Worm (Caenorhabditis elegans) whole organism, young adult: ENCODE data around the gene col-183.

Experiments
- C17E4.6 ChIP-seq: fragments of 200-800 bp; sonication (Bioruptor generic); IDR thresholded peaks from 2 replicates; pipeline ENCODE4 v1.3.6; 2022; ENCODE audit warnings: missing genetic modification reagents, missing genetic modification characterization, missing compliant biosample characterization
- F23B12.7 ChIP-seq: sonication (generic microtip); optimal IDR thresholded peaks from 2 replicates; lab custom pipeline; 2017; ENCODE audit warnings: missing genetic modification characterization, mild to moderate bottlenecking, missing compliant biosample characterization, antibody characterized with exemption, moderate library complexity; ENCODE audit not compliant: insufficient read depth
- F37B4.10 ChIP-seq: fragments of 200-800 bp; sonication (Bioruptor generic); IDR thresholded peaks from 2 replicates; pipeline ENCODE4 v1.3.6; 2022; ENCODE audit warnings: missing genetic modification characterization, missing compliant biosample characterization
- F49E8.2 ChIP-seq: sonication (generic microtip); optimal IDR thresholded peaks from 3 replicates; lab custom pipeline; 2017; ENCODE audit warnings: missing genetic modification characterization, mild to moderate bottlenecking, missing compliant biosample characterization, antibody characterized with exemption, moderate library complexity; ENCODE audit not compliant: insufficient read depth
- F52B5.7 ChIP-seq: sonication (generic microtip); optimal IDR thresholded peaks from 2 replicates; lab custom pipeline; 2016; ENCODE audit warnings: mild to moderate bottlenecking, missing genetic modification characterization, missing compliant biosample characterization
- F55B11.4 ChIP-seq: sonication (generic microtip); optimal IDR thresholded peaks from 2 replicates; lab custom pipeline; 2016; ENCODE audit warnings: missing compliant biosample characterization, missing genetic modification characterization, borderline replicate concordance; ENCODE audit not compliant: insufficient read depth
- T26A5.8 ChIP-seq: sonication (generic microtip); optimal IDR thresholded peaks from 2 replicates; lab custom pipeline; 2016; ENCODE audit warnings: missing genetic modification characterization, missing compliant biosample characterization
- Y53F4B.3 ChIP-seq: fragments of 200-800 bp; sonication (Bioruptor generic); IDR thresholded peaks from 2 replicates; pipeline ENCODE4 v1.3.6; 2022; ENCODE audit warnings: missing genetic modification reagents, missing genetic modification characterization, missing compliant biosample characterization
- Y95B8A.8 ChIP-seq: fragments of 200-800 bp; sonication (Bioruptor generic); IDR thresholded peaks from 2 replicates; pipeline ENCODE4 v1.3.6; 2022; ENCODE audit warnings: missing genetic modification reagents, missing genetic modification characterization, missing compliant biosample characterization
- ZK185.1 ChIP-seq: sonication (generic microtip); optimal IDR thresholded peaks from 2 replicates; lab custom pipeline; 2016; ENCODE audit warnings: mild to moderate bottlenecking, missing genetic modification characterization, missing compliant biosample characterization; ENCODE audit not compliant: poor library complexity, severe bottlenecking
- aptf-2 ChIP-seq: fragments of 200-800 bp; sonication (Bioruptor generic); conservative IDR thresholded peaks from 2 replicates; pipeline ENCODE4 v1.3.6; 2022; ENCODE audit warnings: missing genetic modification reagents, missing genetic modification characterization, missing compliant biosample characterization
- atf-7 ChIP-seq: sonication (generic microtip); optimal IDR thresholded peaks from 2 replicates; lab custom pipeline; 2017; ENCODE audit warnings: mild to moderate bottlenecking, missing genetic modification characterization, missing compliant biosample characterization
- ceh-91 ChIP-seq: fragments of 200-800 bp; sonication (Bioruptor generic); IDR thresholded peaks from 2 replicates; pipeline ENCODE4 v1.3.6; 2022; ENCODE audit warnings: missing genetic modification reagents, missing genetic modification characterization, missing compliant biosample characterization
- chd-7 ChIP-seq: sonication (generic microtip); optimal IDR thresholded peaks from 2 replicates; lab custom pipeline; 2016; ENCODE audit warnings: mild to moderate bottlenecking, missing genetic modification characterization, moderate library complexity, missing compliant biosample characterization
- dox-1 ChIP-seq: fragments of 200-800 bp; sonication (Bioruptor generic); IDR thresholded peaks from 2 replicates; pipeline ENCODE4 v1.3.6; 2022; ENCODE audit warnings: missing genetic modification reagents, missing genetic modification characterization, missing compliant biosample characterization
- dpff-1 ChIP-seq: sonication (generic microtip); optimal IDR thresholded peaks from 2 replicates; lab custom pipeline; 2017; ENCODE audit warnings: mild to moderate bottlenecking, missing genetic modification characterization, missing compliant biosample characterization
- egl-18 ChIP-seq: fragments of 200-800 bp; sonication (Bioruptor generic); IDR thresholded peaks from 2 replicates; pipeline ENCODE4 v1.3.6; 2022; ENCODE audit warnings: missing genetic modification reagents, missing genetic modification characterization, missing compliant biosample characterization
- egl-44 ChIP-seq: fragments of 200-800 bp; sonication (Bioruptor generic); IDR thresholded peaks from 2 replicates; pipeline ENCODE4 v1.3.6; 2022; ENCODE audit warnings: missing genetic modification reagents, missing genetic modification characterization, missing compliant biosample characterization
- ekl-4 ChIP-seq: fragments of 200-800 bp; sonication (Bioruptor generic); IDR thresholded peaks from 2 replicates; pipeline ENCODE4 v1.3.6; 2022; ENCODE audit warnings: missing genetic modification reagents, missing genetic modification characterization, missing compliant biosample characterization
- ets-4 ChIP-seq: fragments of 200-800 bp; sonication (Bioruptor generic); optimal IDR thresholded peaks from 2 replicates; lab custom pipeline; 2018; ENCODE audit warnings: mild to moderate bottlenecking, missing genetic modification characterization, missing compliant biosample characterization
- him-1 ChIP-seq: sonication (generic microtip); optimal IDR thresholded peaks from 2 replicates; lab custom pipeline; 2016; ENCODE audit warnings: missing genotype, missing genetic modification reagents, missing genetic modification characterization, missing compliant biosample characterization
- hlh-12 ChIP-seq: sonication (generic microtip); optimal IDR thresholded peaks from 2 replicates; lab custom pipeline; 2016; ENCODE audit warnings: missing genetic modification characterization, missing compliant biosample characterization
- hmg-1.2 ChIP-seq: fragments of 200-800 bp; sonication (Bioruptor generic); IDR thresholded peaks from 2 replicates; pipeline ENCODE4 v1.3.6; 2022; ENCODE audit warnings: missing genetic modification reagents, missing genetic modification characterization, missing compliant biosample characterization
- hsf-1 ChIP-seq: fragments of 200-800 bp; sonication (Bioruptor generic); IDR thresholded peaks from 2 replicates; pipeline ENCODE4 v1.3.6; 2022; ENCODE audit warnings: missing genetic modification reagents, missing genetic modification characterization, missing compliant biosample characterization
- let-607 ChIP-seq, 2 experiments: fragments of 200-800 bp in 1 of 2; sonication (Bioruptor generic) in 1 of 2; sonication (generic microtip) in 1 of 2; optimal IDR thresholded peaks; 2 replicates each; lab custom pipeline; 2016 to 2018; ENCODE audit warnings: mild to moderate bottlenecking in 2 of 2, missing compliant biosample characterization in 2 of 2, missing genetic modification characterization in 2 of 2, moderate library complexity in 2 of 2, missing genotype in 1 of 2
- lin-40 ChIP-seq: sonication (generic microtip); optimal IDR thresholded peaks from 2 replicates; lab custom pipeline; 2016; ENCODE audit warnings: missing genetic modification characterization, mild to moderate bottlenecking, missing compliant biosample characterization, missing genotype, missing genetic modification reagents
- madf-10 ChIP-seq: sonication (generic microtip); optimal IDR thresholded peaks from 2 replicates; lab custom pipeline; 2016; ENCODE audit warnings: mild to moderate bottlenecking, missing genetic modification characterization, missing compliant biosample characterization
- madf-6 ChIP-seq: fragments of 200-800 bp; sonication (Bioruptor generic); IDR thresholded peaks from 2 replicates; pipeline ENCODE4 v1.3.6; 2022; ENCODE audit warnings: missing genetic modification reagents, missing genetic modification characterization, missing compliant biosample characterization
- mcd-1 ChIP-seq: fragments of 200-800 bp; sonication (Bioruptor generic); IDR thresholded peaks from 2 replicates; pipeline ENCODE4 v1.3.6; 2022; ENCODE audit warnings: missing genetic modification reagents, missing genetic modification characterization, missing compliant biosample characterization
- mel-28 ChIP-seq: sonication (generic microtip); optimal IDR thresholded peaks from 2 replicates; lab custom pipeline; 2016; ENCODE audit warnings: borderline replicate concordance, mild to moderate bottlenecking, missing genetic modification characterization, missing compliant biosample characterization
- nfyb-1 ChIP-seq: fragments of 200-800 bp; sonication (Bioruptor generic); IDR thresholded peaks from 2 replicates; pipeline ENCODE4 v1.3.6; 2022; ENCODE audit warnings: missing genetic modification reagents, missing genetic modification characterization, missing compliant biosample characterization
- nhr-80 ChIP-seq: sonication (generic microtip); optimal IDR thresholded peaks from 2 replicates; lab custom pipeline; 2016; ENCODE audit warnings: missing genetic modification characterization, missing compliant biosample characterization
- snpc-1.1 ChIP-seq: sonication (generic microtip); optimal IDR thresholded peaks from 2 replicates; lab custom pipeline; 2017; ENCODE audit warnings: missing genetic modification characterization, mild to moderate bottlenecking, missing compliant biosample characterization, antibody characterized with exemption, moderate library complexity, missing genotype, missing genetic modification reagents; ENCODE audit not compliant: insufficient read depth
- somi-1 ChIP-seq: fragments of 200-800 bp; sonication (Bioruptor generic); optimal IDR thresholded peaks from 2 replicates; lab custom pipeline; 2018; ENCODE audit warnings: mild to moderate bottlenecking, missing genetic modification characterization, missing compliant biosample characterization
- tbp1 ChIP-seq: fragments of 200-800 bp; sonication (Bioruptor generic); optimal IDR thresholded peaks from 2 replicates; lab custom pipeline; 2018; ENCODE audit warnings: mild to moderate bottlenecking, missing genetic modification characterization, missing compliant biosample characterization
- tbx-9 ChIP-seq: sonication (generic microtip); optimal IDR thresholded peaks from 2 replicates; lab custom pipeline; 2016; ENCODE audit warnings: borderline replicate concordance, missing genetic modification characterization, inconsistent platforms, missing compliant biosample characterization
- tlf-1 ChIP-seq: fragments of 200-800 bp; sonication (Bioruptor generic); optimal IDR thresholded peaks from 2 replicates; lab custom pipeline; 2018; ENCODE audit warnings: mild to moderate bottlenecking, missing genetic modification characterization, missing compliant biosample characterization
- unc-62 ChIP-seq: fragments of 150-350 bp; optimal IDR thresholded peaks from 2 replicates; lab custom pipeline; 2014; ENCODE audit warnings: missing biosample characterization, missing genetic modification reagents, missing genetic modification characterization
- zfh-2 ChIP-seq: fragments of 200-800 bp; sonication (Bioruptor generic); conservative IDR thresholded peaks from 2 replicates; pipeline ENCODE4 v1.3.6; 2022; ENCODE audit warnings: missing genetic modification reagents, missing genetic modification characterization, missing compliant biosample characterization
- ztf-18 ChIP-seq: sonication (generic microtip); optimal IDR thresholded peaks from 2 replicates; lab custom pipeline; 2016; ENCODE audit warnings: missing genotype, mild to moderate bottlenecking, missing genetic modification characterization, missing compliant biosample characterization
- ztf-22 ChIP-seq: fragments of 200-800 bp; sonication (Bioruptor generic); optimal IDR thresholded peaks from 2 replicates; lab custom pipeline; 2018; ENCODE audit warnings: mild to moderate bottlenecking, missing genetic modification characterization, moderate library complexity, missing compliant biosample characterization
- ztf-26 ChIP-seq: sonication (generic microtip); optimal IDR thresholded peaks from 2 replicates; lab custom pipeline; 2017; ENCODE audit warnings: missing genetic modification characterization, missing compliant biosample characterization
- ztf-3 ChIP-seq: fragments of 200-800 bp; sonication (Bioruptor generic); optimal IDR thresholded peaks from 2 replicates; lab custom pipeline; 2018; ENCODE audit warnings: mild to moderate bottlenecking, missing genetic modification characterization, missing compliant biosample characterization

col-183 gene

DNA sequence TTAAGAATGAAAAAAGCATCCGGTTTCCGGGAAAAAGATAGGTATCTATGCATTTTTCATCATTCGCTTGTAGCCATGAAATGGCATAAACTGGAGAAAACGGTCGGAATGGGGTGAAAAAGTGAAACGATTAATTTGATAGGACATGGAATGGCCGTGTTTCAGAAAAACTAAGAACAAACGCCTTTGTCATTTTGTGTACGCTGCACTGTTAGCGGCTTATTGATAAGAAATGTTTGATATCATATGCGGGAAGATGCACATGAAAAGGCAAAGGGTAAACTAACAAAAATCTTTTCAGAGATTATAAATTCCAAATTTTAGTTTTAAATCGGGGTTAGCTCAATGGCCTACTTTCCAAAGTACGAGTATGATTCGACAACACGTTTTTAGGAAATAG lies 46.5 kb downstream of the col-183 start:
- no peak for TF ChIP-seq ekl-4
- TF ChIP-seq Y95B8A.8, result no peak
- no peak for TF ChIP-seq hsf-1
- no peak for TF ChIP-seq egl-18 (GFP tag; lab: Robert Waterston, UW)
- TF ChIP-seq nhr-80 (tag; lab: Kevin White, UChicago), result peak; percentile 80
- no peak for TF ChIP-seq dpff-1 (tag; lab: Kevin White, UChicago)
- TF ChIP-seq tlf-1 (GFP tag; lab: Kevin White, UChicago), result no peak
- TF ChIP-seq C17E4.6 (GFP tag; lab: Robert Waterston, UW), result no peak
- no peak for TF ChIP-seq ztf-26 (tag; lab: Kevin White, UChicago)
- TF ChIP-seq nfyb-1 (GFP tag; lab: Robert Waterston, UW), result 0 out of 2 replicates have a peak, but pooled peaks have one; percentile 11
- TF ChIP-seq, all 124 proteins: peak for 2

DNA sequence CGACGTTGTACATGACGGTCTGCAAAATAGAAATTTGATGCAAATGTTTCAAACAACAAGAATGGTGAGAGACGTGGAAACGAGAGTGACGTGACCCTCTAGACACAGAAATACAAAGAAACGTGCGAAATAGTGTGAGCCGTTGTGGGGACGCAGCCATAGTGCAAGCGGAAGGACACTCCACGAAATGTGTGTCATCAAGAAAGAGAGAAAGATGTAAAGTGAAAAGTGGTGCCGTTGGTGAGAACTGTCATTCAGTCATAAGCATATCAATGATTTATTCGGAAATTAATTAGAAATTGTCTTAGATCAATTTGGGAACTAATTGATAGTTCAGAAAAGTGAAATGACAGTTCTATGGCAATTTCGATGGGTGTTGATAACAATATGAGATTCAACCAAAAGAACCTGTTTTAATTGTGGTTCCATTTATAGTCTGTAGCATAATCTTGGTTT lies 47.7 kb downstream of the col-183 start, which contains the start of gene C29F7.3:
C29F7.3 (minus strand) TSS at position 51 of the 456 bp plus-strand sequence.
- TF ChIP-seq F55B11.4 (tag; lab: Kevin White, UChicago), result no peak
- TF ChIP-seq F37B4.10 (GFP tag; lab: Robert Waterston, UW), result no peak
- TF ChIP-seq madf-6 (GFP tag; lab: Robert Waterston, UW), result no peak
- TF ChIP-seq let-607 (tag; optimal IDR thresholded peaks at IDR 0.05; lab: Kevin White, UChicago), result peak; percentile 84 to 92
- TF ChIP-seq ZK185.1, result peak; percentile 20
- TF ChIP-seq dox-1 (GFP tag; lab: Robert Waterston, UW), result peak; percentile 58; the same call in 1 of the 2 replicates
- peak; percentile 23 for TF ChIP-seq atf-7 (tag; lab: Kevin White, UChicago)
- no peak for TF ChIP-seq snpc-1.1
- TF ChIP-seq unc-62 (GFP tag; lab: Kevin White, UChicago), result peak; percentile 46
- no peak for TF ChIP-seq tbx-9 (tag; lab: Kevin White, UChicago)
- TF ChIP-seq ets-4 (GFP tag; lab: Kevin White, UChicago), result peak; percentile 54
- peak; percentile 7 for TF ChIP-seq tbp1 (GFP tag; lab: Kevin White, UChicago)
- TF ChIP-seq somi-1, result peak; percentile 16
- TF ChIP-seq madf-10 (tag; lab: Kevin White, UChicago), result peak; percentile 49
- TF ChIP-seq lin-40 (tag; lab: Kevin White, UChicago), result peak; percentile 78
- no peak for TF ChIP-seq ceh-91 (GFP tag; lab: Robert Waterston, UW)
- TF ChIP-seq F23B12.7 (tag; lab: Kevin White, UChicago), result peak; percentile 15
- no peak for TF ChIP-seq nfyb-1 (GFP tag; lab: Robert Waterston, UW)
- 0 out of 2 replicates have a peak, but pooled peaks have one; percentile 12 for TF ChIP-seq egl-44 (GFP tag; lab: Robert Waterston, UW)
- TF ChIP-seq hmg-1.2, result peak; percentile 58; the same call in 1 of the 2 replicates
- TF ChIP-seq hlh-12 (tag; lab: Kevin White, UChicago), result no peak
- peak; percentile 95 for TF ChIP-seq nhr-80 (tag; lab: Kevin White, UChicago)
- TF ChIP-seq ztf-22 (GFP tag; lab: Kevin White, UChicago), result peak; percentile 79

DNA sequence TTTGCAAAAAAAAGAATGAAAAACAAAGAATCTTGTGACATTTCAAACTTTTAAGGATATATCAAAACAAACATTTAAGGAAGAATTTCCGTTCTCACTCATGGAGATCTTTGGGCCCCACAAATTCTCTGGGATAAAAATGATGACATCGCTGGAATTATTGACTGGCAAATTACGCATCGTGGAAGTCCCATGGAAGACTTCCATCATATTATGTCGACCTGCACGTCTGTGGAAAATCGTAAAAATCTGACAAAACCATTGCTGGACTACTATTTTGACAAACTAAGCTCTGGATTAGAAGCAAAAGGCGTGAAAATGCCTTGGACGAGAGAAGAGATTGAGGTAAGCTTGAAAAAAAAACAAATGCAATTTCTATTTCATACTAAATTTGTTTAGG lies 50.1 kb downstream of the col-183 start:
- no peak for TF ChIP-seq ztf-3 (GFP tag; lab: Kevin White, UChicago)
- TF ChIP-seq atf-7 (tag; lab: Kevin White, UChicago), result no peak
- TF ChIP-seq mcd-1 (GFP tag; lab: Robert Waterston, UW), result no peak
- TF ChIP-seq snpc-1.1, result no peak
- TF ChIP-seq aptf-2 (GFP tag; lab: Robert Waterston, UW), result no peak
- no peak for TF ChIP-seq tlf-1 (GFP tag; lab: Kevin White, UChicago)
- no peak for TF ChIP-seq somi-1
- no peak for TF ChIP-seq mel-28 (tag; lab: Kevin White, UChicago)
- no peak for TF ChIP-seq F49E8.2 (tag; lab: Kevin White, UChicago)
- no peak for TF ChIP-seq F52B5.7
- TF ChIP-seq zfh-2, result no peak
- TF ChIP-seq him-1 (tag; lab: Kevin White, UChicago), result no peak
- no peak for TF ChIP-seq chd-7 (tag; lab: Kevin White, UChicago)
- TF ChIP-seq T26A5.8 (tag; lab: Kevin White, UChicago), result no peak
- TF ChIP-seq ztf-18 (tag; lab: Kevin White, UChicago), result no peak
- no peak for TF ChIP-seq Y53F4B.3 (GFP tag; lab: Robert Waterston, UW)
